Worm (Caenorhabditis elegans): ENCODE results near the gene fbxb-60.

- no peak for TF ChIP-seq ama-1 (optimal IDR thresholded peaks at IDR 0.05)
- no peak for TF ChIP-seq flt-1 (GFP tag; IDR thresholded peaks at IDR 0.05)
- TF ChIP-seq tra-4 (tag; optimal IDR thresholded peaks at IDR 0.05): no peak
- TF ChIP-seq pes-1 (GFP tag; IDR thresholded peaks at IDR 0.05): no peak
- no peak for TF ChIP-seq hmbx-1 (tag; optimal IDR thresholded peaks at IDR 0.05)
- no peak for TF ChIP-seq hmg-4 (GFP tag; optimal IDR thresholded peaks at IDR 0.05)
These were observed 1.7 kb downstream of the fbxb-60 start, which contains the start of gene F55C9.14 for ce11 chrV:19299262-19299661.

All from whole organism, early embryonic.